Fruit fly (Drosophila melanogaster): ENCODE data around the gene Regnase-1.

The Regnase-1 gene

DNA sequence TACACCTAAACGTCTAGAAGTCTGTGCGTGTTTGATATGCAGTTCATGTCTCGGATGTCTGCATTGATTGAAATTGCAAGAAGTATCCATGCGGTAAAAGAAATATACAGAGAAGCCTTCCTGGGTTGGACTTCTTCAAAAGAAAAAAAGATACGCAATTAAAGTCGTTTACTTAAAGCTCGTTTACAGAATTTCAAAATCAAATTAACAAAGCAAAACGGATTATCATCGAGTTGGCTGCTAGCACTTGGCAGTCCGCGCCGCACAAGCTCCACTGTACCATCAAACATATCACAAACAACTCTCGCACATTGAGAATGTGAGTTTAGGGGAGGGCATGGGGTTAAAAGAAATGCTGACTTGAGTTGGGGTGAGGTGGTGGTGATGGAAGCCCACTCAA lies 37.4 kb downstream of the Regnase-1 start:
- TF ChIP-seq Sox102F (GFP tag; optimal IDR thresholded peaks at IDR 0.05), result peak; percentile 88
- peak; percentile 53 for TF ChIP-seq Bdp1 (GFP tag; optimal IDR thresholded peaks at IDR 0.05)
- TF ChIP-seq CG12155 (GFP tag; optimal IDR thresholded peaks at IDR 0.05), result peak; percentile 52
- no peak for TF ChIP-seq emc (GFP tag; optimal IDR thresholded peaks at IDR 0.05)
- peak; percentile 84 for TF ChIP-seq CG11504 (tag; optimal IDR thresholded peaks at IDR 0.05)
- peak; percentile 62 for TF ChIP-seq wek (GFP tag; optimal IDR thresholded peaks at IDR 0.05)
- TF ChIP-seq bab2 (GFP tag; optimal IDR thresholded peaks at IDR 0.05), result peak; percentile 56
- TF ChIP-seq pros (GFP tag; optimal IDR thresholded peaks at IDR 0.05), result no peak
- TF ChIP-seq CG8388 (GFP tag; optimal IDR thresholded peaks at IDR 0.05), result peak; percentile 71
- peak; percentile 85 for TF ChIP-seq sisA (GFP tag; IDR thresholded peaks at IDR 0.05)
- TF ChIP-seq CG15011 (GFP tag; optimal IDR thresholded peaks at IDR 0.05), result peak; percentile 3
- TF ChIP-seq peb (GFP tag; IDR thresholded peaks at IDR 0.05), result peak; percentile 37; the same call in 1 of the 2 replicates
- TF ChIP-seq lov (optimal IDR thresholded peaks at IDR 0.05), result no peak
- peak; percentile 84 for TF ChIP-seq lov (GFP tag; IDR thresholded peaks at IDR 0.05)
- peak; percentile 75 for TF ChIP-seq CG2875 (GFP tag; optimal IDR thresholded peaks at IDR 0.05)
- peak; percentile 79 for TF ChIP-seq CG1529 (GFP tag; optimal IDR thresholded peaks at IDR 0.05)
- TF ChIP-seq tin (GFP tag; optimal IDR thresholded peaks at IDR 0.05), result peak; percentile 87
- TF ChIP-seq Hsf (GFP tag; optimal IDR thresholded peaks at IDR 0.05), result peak; percentile 67
- peak; percentile 13; the same call in 1 of the 2 replicates for TF ChIP-seq crol (GFP tag; IDR thresholded peaks at IDR 0.05)
- TF ChIP-seq CG14710 (tag; optimal IDR thresholded peaks at IDR 0.05), result peak; percentile 77
- peak; percentile 65 for TF ChIP-seq nerfin-1 (tag; optimal IDR thresholded peaks at IDR 0.05)
- TF ChIP-seq zen (tag; optimal IDR thresholded peaks at IDR 0.05), result peak; percentile 57
- peak; percentile 14 for TF ChIP-seq twi (tag; optimal IDR thresholded peaks at IDR 0.05)
- TF ChIP-seq Camta (GFP tag; optimal IDR thresholded peaks at IDR 0.05), result peak; percentile 60
- TF ChIP-seq CG11247 (GFP tag; IDR thresholded peaks at IDR 0.05), result peak; percentile 72
- no peak for TF ChIP-seq Gsc (GFP tag; IDR thresholded peaks at IDR 0.05)
- TF ChIP-seq kay (GFP tag; optimal IDR thresholded peaks at IDR 0.05), result peak; percentile 22
- peak; percentile 45 for TF ChIP-seq CG13775 (GFP tag; optimal IDR thresholded peaks at IDR 0.05)
- 0 out of 3 replicates have a peak, but pooled peaks have one; percentile 12 for TF ChIP-seq CG11695 (GFP tag; IDR thresholded peaks at IDR 0.05)
- TF ChIP-seq MESR4 (GFP tag; optimal IDR thresholded peaks at IDR 0.05), result no peak
- TF ChIP-seq CG6791 (GFP tag; IDR thresholded peaks at IDR 0.05; ENCODE audit: partially characterized antibody), result no peak
- peak; percentile 84 for TF ChIP-seq pnt (GFP tag; optimal IDR thresholded peaks at IDR 0.05)
- TF ChIP-seq oc (tag; optimal IDR thresholded peaks at IDR 0.05), result peak; percentile 78
- TF ChIP-seq CG4820 (GFP tag; optimal IDR thresholded peaks at IDR 0.05), result peak; percentile 77
- peak; percentile 29 for TF ChIP-seq CG13624 (GFP tag; optimal IDR thresholded peaks at IDR 0.05)
- TF ChIP-seq CG30403 (GFP tag; optimal IDR thresholded peaks at IDR 0.05), result peak; percentile 77
- peak; percentile 49 for TF ChIP-seq NC2α (GFP tag; optimal IDR thresholded peaks at IDR 0.05)
- TF ChIP-seq Ssrp (tag; optimal IDR thresholded peaks at IDR 0.05), result peak; percentile 80
- TF ChIP-seq CG30020 (tag; optimal IDR thresholded peaks at IDR 0.05), result peak; percentile 21
- TF ChIP-seq CG1647 (GFP tag; optimal IDR thresholded peaks at IDR 0.05), result peak; percentile 38
- peak; percentile 39 for TF ChIP-seq CrebB (tag; optimal IDR thresholded peaks at IDR 0.05)
- peak; percentile 85; the same call in 3 of the 4 replicates for TF ChIP-seq Gug (GFP tag; IDR thresholded peaks at IDR 0.05)
- TF ChIP-seq H2.0 (GFP tag; IDR thresholded peaks at IDR 0.05), result peak; percentile 86
- peak; percentile 81 for TF ChIP-seq jumu (GFP tag; optimal IDR thresholded peaks at IDR 0.05)
- no peak for TF ChIP-seq Hmx (GFP tag; optimal IDR thresholded peaks at IDR 0.05)
- peak; percentile 70 for TF ChIP-seq CG9609 (GFP tag; optimal IDR thresholded peaks at IDR 0.05)
- peak; percentile 67; the same call in 1 of the 2 replicates for TF ChIP-seq CG32532 (GFP tag; IDR thresholded peaks at IDR 0.05)
- TF ChIP-seq kni (GFP tag; optimal IDR thresholded peaks at IDR 0.05), result peak; percentile 12
- TF ChIP-seq CG6272 (GFP tag; IDR thresholded peaks at IDR 0.05), result peak; percentile 50; the same call in 1 of the 2 replicates
- peak; percentile 61 for TF ChIP-seq lilli (GFP tag; optimal IDR thresholded peaks at IDR 0.05)
- no peak for TF ChIP-seq ERR (GFP tag; optimal IDR thresholded peaks at IDR 0.05)
